Worm (Caenorhabditis elegans): ENCODE results near the gene hsp-43.

Gene hsp-43

DNA sequence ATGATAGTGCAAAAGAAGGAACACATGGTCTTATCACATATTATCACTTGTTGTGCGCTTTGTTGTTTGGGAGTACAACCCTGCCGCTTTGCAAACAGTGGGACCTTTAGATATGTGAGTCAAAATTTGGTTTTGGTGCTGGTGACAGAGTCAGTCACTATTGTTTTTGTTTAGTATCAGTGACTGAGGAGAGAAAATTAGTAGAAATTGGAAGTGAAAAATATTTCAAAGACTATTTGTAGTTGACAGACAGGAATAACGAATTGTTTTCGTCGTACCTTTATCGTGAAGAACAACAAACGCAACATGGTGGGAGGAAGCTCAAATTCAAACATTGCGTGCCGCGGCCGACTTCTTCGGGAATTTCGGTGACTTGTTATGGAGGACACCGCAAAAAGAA, 18.8 kb downstream of the hsp-43 start, which contains the start of gene lrch-1:
Gene lrch-1, minus strand, starts transcription at position 101 of the 400 bp plus-strand sequence.
- TF ChIP-seq nhr-28 (tag; optimal IDR thresholded peaks at IDR 0.05): no peak
- TF ChIP-seq nhr-23 (tag; optimal IDR thresholded peaks at IDR 0.05): no peak
- TF ChIP-seq pha-4 (tag; optimal IDR thresholded peaks at IDR 0.05): no peak
- no peak for TF ChIP-seq egl-27 (tag; optimal IDR thresholded peaks at IDR 0.05)
- TF ChIP-seq unc-39 (tag; optimal IDR thresholded peaks at IDR 0.05): no peak

DNA sequence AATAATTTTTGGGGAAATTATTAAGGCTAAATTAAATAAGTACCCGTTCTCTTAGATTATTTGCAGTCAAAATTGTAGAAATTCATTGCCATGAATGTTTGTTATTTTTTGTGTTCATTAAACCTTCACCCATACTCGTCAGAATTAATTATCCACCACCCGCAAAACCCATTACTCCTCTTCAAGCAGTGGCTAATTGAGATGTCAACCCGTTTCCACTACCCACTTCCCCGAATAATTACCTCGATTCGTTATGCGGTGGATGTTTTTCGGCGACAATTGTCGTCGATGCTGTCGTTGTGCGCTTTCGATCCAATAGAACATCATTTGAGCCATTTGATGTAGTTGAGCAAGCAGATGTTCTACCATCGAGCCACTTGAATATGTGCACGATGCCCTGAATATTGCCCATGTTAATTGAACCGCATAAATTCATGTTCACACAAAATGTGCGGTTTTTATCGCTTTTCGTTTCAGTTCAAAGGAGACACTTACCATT, 24.0 kb downstream of the hsp-43 start:
- TF ChIP-seq skn-1 (tag; optimal IDR thresholded peaks at IDR 0.05) (no peak), lin-15B (tag; optimal IDR thresholded peaks at IDR 0.05) (no peak), daf-12 (tag; optimal IDR thresholded peaks at IDR 0.05) (no peak)

DNA sequence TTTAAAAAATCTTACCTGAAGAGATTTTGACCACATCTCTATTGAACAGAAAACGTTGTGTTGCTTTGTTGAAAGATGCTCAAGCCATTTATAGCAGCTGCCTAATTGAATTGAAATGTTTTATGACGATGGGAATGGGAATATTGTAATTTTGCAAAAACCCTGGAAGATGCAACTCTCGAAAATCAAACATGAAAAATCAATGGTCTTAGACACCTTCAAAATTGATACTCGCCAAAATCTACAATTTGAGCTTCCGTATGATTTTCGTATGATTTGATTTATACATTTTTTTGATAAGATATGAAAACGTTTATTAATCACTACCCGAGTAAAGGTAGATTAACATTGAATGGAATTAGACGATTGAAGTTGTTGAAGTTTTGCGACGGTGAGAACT, 26.9 kb downstream of the hsp-43 start, which contains the start of gene C14F11.7:
Gene C14F11.7, minus strand, starts transcription at position 101 of the 400 bp plus-strand sequence.
- TF ChIP-seq ztf-11 (tag; optimal IDR thresholded peaks at IDR 0.05) (no peak), R02D3.7 (tag; optimal IDR thresholded peaks at IDR 0.05) (no peak), egl-27 (tag; optimal IDR thresholded peaks at IDR 0.05) (no peak), mml-1 (tag; optimal IDR thresholded peaks at IDR 0.05) (no peak), ceh-28 (tag; optimal IDR thresholded peaks at IDR 0.05) (no peak), fkh-2 (tag; optimal IDR thresholded peaks at IDR 0.05) (no peak)

DNA sequence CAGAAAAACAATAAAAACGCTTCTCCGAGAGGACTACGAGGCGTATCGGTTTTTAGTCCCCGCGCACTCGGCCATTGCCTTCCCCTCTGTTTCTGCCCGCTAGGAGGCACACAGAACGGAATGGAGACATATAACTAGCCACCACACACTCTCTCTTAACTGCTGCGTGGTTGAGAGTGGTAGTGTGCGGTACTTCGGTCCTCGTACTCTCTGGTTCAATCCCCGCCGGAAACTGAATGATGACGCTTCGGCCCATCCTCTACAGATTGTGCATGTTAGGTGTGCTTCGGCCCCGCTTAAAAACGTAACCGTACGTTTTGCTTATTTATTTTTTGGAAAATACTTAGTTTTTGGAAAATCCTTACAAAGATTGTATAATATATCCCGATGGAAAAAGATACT, 27.7 kb downstream of the hsp-43 start, which contains the start of gene T13C5.6:
Gene T13C5.6, minus strand, starts transcription at position 1 of the 402 bp plus-strand sequence.
- TF ChIP-seq nhr-12 (tag; optimal IDR thresholded peaks at IDR 0.05): no peak
- TF ChIP-seq tbx-2 (tag; optimal IDR thresholded peaks at IDR 0.05): peak; percentile 85
- TF ChIP-seq nhr-76 (tag; optimal IDR thresholded peaks at IDR 0.05): peak; percentile 39
- TF ChIP-seq egl-5 (tag; optimal IDR thresholded peaks at IDR 0.05): peak; percentile 95
- no peak for TF ChIP-seq nhr-28 (tag; optimal IDR thresholded peaks at IDR 0.05)
- TF ChIP-seq elt-3 (tag; optimal IDR thresholded peaks at IDR 0.05): peak in 2 of 3 experiments; percentile 18 to 88
- peak; percentile 11 for TF ChIP-seq nhr-11 (tag; optimal IDR thresholded peaks at IDR 0.05)
- TF ChIP-seq fkh-10 (GFP tag; optimal IDR thresholded peaks at IDR 0.05): peak; percentile 20
- TF ChIP-seq ama-1 (optimal IDR thresholded peaks at IDR 0.05): no peak
- TF ChIP-seq zag-1 (tag; optimal IDR thresholded peaks at IDR 0.05): peak; percentile 3
- TF ChIP-seq fkh-2 (tag; optimal IDR thresholded peaks at IDR 0.05): peak; percentile 28
- no peak for TF ChIP-seq ceh-9 (tag; optimal IDR thresholded peaks at IDR 0.05)
- peak; percentile 68 for TF ChIP-seq snpc-4 (tag; optimal IDR thresholded peaks at IDR 0.05)
- TF ChIP-seq pqm-1 (tag; optimal IDR thresholded peaks at IDR 0.05): peak; percentile 39
- TF ChIP-seq mdl-1 (tag; optimal IDR thresholded peaks at IDR 0.05): no peak
- peak; percentile 6 for TF ChIP-seq unc-39 (tag; optimal IDR thresholded peaks at IDR 0.05)
- TF ChIP-seq jun-1 (tag; optimal IDR thresholded peaks at IDR 0.05): peak; percentile 81
- TF ChIP-seq elt-1 (tag; optimal IDR thresholded peaks at IDR 0.05): no peak
- TF ChIP-seq lin-39 (tag; optimal IDR thresholded peaks at IDR 0.05): peak; percentile 94
- no peak for TF ChIP-seq eor-1 (tag; optimal IDR thresholded peaks at IDR 0.05)
- peak; percentile 99 for TF ChIP-seq hmg-11 (tag; optimal IDR thresholded peaks at IDR 0.05)
- TF ChIP-seq nhr-25 (tag; optimal IDR thresholded peaks at IDR 0.05): peak; percentile 88
- TF ChIP-seq sea-2 (GFP tag; optimal IDR thresholded peaks at IDR 0.05): peak; percentile 35
- TF ChIP-seq unc-62 (GFP tag; optimal IDR thresholded peaks at IDR 0.05): peak; percentile 34
- no peak for TF ChIP-seq mml-1 (tag; optimal IDR thresholded peaks at IDR 0.05)
- TF ChIP-seq daf-12 (tag; optimal IDR thresholded peaks at IDR 0.05): no peak
- peak; percentile 89 for TF ChIP-seq nfya-1 (tag; optimal IDR thresholded peaks at IDR 0.05; ENCODE audit: insufficient read depth)
- peak; percentile 87 for TF ChIP-seq pha-4 (tag; optimal IDR thresholded peaks at IDR 0.05)
- no peak for TF ChIP-seq ztf-11 (tag; optimal IDR thresholded peaks at IDR 0.05)
- peak; percentile 93 for TF ChIP-seq lsy-12 (tag; optimal IDR thresholded peaks at IDR 0.05)
- TF ChIP-seq nhr-43 (tag; optimal IDR thresholded peaks at IDR 0.05; ENCODE audit: poor library complexity, severe bottlenecking): peak; percentile 95
- no peak for TF ChIP-seq nhr-67 (tag; optimal IDR thresholded peaks at IDR 0.05)
- peak; percentile 40 for TF ChIP-seq R02D3.7 (tag; optimal IDR thresholded peaks at IDR 0.05)
- peak; percentile 48 for TF ChIP-seq aly-2 (tag; optimal IDR thresholded peaks at IDR 0.05)
- peak; percentile 74 for TF ChIP-seq elt-2 (tag; optimal IDR thresholded peaks at IDR 0.05)
- no peak for TF ChIP-seq nhr-237 (tag; optimal IDR thresholded peaks at IDR 0.05)
- TF ChIP-seq nhr-77 (tag; optimal IDR thresholded peaks at IDR 0.05): peak; percentile 24
- TF ChIP-seq lin-15B (tag; optimal IDR thresholded peaks at IDR 0.05): peak; percentile 60
- no peak for TF ChIP-seq ZK546.5 (tag; optimal IDR thresholded peaks at IDR 0.05)
- peak; percentile 81 for TF ChIP-seq ztf-4 (tag; optimal IDR thresholded peaks at IDR 0.05)
- TF ChIP-seq skn-1 (tag; optimal IDR thresholded peaks at IDR 0.05): peak; percentile 91
- peak; percentile 64 for TF ChIP-seq ceh-82 (tag; optimal IDR thresholded peaks at IDR 0.05)
- peak; percentile 70 for TF ChIP-seq ceh-28 (tag; optimal IDR thresholded peaks at IDR 0.05)
- peak; percentile 52 for TF ChIP-seq fos-1 (tag; optimal IDR thresholded peaks at IDR 0.05)
- peak; percentile 70 for TF ChIP-seq egl-27 (tag; optimal IDR thresholded peaks at IDR 0.05)
